Worm (Caenorhabditis elegans): ENCODE results near the gene K08E4.3.

The K08E4.3 gene

DNA sequence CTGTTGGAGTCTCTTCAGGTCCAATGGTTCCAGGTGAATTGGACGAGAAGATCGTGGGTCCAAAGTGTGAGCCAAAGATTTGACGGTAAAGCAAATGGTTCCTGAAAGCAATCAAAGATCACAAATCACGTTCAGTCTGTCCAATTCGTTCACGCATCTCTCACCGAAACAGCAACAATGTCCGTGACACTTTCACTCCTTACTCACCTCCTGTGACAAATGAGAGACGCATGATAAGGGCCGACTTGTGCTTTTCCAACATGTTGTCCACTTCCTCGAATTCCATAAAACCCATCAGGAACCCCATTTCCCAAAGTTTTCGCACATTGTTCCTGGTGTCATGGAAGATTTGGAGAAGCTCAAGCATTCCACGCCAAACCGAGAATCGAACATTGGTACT lies 17.1 kb upstream of the K08E4.3 start:
- no peak for TF ChIP-seq unc-62 (GFP tag; optimal IDR thresholded peaks at IDR 0.05)

DNA sequence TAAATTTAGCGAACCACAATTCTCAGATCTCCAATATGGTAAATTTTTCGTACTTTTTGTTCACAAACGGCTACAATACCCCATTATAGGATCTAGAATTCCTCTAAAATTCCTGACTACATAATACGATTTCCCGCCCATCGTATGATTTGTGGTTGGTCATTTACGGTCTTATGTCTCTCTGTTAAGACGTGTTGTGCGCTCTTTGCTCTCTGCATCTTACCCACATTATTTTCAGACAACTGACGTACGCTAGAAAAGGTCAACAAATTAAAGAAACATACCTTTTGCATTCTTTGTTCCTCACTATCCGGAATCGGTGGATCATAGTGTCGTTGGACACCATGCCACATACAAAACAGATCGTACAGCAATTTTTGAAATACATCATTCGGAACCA lies 14.5 kb upstream of the K08E4.3 start:
- no peak for TF ChIP-seq unc-62 (GFP tag; optimal IDR thresholded peaks at IDR 0.05)

DNA sequence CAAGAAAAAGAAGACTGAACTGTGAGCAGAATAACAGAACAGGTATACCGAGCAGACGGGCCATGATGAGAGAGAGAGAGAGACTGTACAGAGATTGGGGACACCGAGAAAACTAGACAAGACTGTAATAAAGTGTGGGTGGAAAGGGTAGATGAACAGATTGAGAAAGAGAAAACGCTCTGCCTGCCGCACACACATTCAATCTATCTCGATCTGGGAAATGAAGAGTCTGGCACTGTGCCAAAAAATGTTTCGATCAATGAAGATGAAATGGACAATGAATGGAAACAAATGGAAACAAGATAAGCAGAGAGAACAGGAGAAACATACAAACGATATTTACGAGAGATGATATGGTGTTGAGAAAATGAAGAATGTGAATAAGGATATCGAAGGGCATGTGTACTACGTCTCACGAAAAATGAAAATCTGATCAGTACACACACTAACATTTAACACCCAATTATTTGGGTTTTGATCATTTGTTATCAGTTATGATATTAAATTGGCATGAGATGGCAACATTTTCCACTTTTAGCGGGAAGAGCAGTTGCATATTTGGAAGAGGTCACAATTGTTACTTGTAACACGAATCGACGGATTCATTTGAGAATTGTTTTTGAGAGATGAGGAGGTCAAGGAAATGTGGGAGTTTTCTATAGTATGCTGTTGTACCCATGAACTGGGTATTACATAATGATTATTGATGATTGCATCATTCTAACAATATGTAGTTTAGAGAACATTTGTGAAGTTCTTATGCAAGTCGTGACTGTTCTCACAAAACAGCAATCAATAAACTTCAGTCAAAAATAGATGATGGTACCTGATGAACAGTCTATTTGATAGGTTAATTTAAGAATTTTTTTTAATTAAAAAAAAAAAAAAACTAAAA lies 12.5 kb upstream of the K08E4.3 start:
- no peak for TF ChIP-seq unc-62 (GFP tag; optimal IDR thresholded peaks at IDR 0.05)

DNA sequence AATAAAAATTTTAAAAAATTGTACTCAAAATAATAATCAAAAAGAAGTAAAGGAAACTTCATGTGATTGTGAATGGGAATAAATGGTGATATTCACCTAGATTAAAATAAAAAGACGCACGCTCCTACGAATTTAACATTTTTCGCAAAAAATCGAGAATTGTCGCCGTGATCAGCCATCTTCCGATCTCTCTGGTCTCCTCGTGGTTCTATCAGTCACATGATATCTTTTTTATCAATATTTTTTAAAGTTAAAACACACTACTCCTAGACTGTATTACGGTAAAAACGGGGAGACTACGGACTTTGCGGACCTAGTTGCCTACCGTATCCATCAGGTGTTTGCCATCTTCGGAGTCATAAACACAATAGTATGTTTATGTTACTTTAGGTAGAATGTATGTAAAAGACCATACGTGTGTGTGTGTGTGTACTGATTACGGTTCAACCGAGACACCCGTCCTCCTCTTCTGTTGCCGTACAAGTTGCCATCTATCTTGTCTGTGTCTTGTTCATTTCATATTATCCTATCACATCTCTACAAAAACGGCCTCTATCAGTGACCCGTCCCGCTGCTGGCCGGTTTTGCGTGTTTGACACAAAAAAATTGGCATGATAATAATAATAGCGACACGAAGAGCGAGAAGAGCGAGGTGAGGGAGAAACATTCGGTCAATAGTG lies 10.9 kb upstream of the K08E4.3 start, which contains the start of gene T12G3.2:
Gene T12G3.2 (minus strand): TSS at position 444 of the 680 bp plus-strand sequence.
- TF ChIP-seq unc-62 (GFP tag; optimal IDR thresholded peaks at IDR 0.05), result no peak

DNA sequence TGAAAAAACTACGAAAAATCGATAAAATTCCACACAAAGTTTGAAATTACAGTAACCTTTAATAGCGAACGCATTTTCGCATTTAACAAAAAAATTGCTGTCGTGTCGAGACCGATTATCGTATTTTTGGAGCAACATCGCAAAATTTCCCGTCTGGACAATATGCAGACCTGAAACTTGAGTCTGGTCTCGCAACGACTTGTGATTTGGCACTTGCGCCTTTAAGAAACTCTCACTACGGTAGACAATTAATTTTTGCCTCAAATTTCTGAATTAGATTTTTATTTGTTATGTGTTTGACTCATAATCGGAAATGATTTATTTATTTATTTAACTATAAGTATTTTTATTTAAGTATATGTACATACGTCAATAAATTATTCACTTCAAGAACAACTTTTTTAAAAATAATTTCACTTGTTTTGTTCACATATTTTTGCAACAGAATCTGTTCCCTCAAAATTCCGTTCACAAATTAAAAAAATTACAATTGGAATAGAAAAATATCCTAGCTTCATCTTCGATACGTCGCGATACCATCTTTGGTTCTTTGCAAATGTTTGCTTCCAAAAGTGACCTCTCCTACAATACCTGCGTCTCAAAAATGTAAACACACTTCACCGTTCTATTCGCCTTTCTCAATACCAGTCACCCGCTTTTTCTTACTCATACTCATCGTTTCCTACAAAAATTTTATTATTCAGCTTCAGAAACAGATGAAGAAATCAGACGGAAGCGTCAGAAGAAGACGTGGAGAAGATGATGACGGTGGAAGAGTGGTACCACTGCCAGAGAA lies 9.8 kb upstream of the K08E4.3 start, which contains the start of gene T12G3.4:
Gene T12G3.4 (plus strand): TSS at position 705 of the 796 bp plus-strand sequence.
- no peak for TF ChIP-seq unc-62 (GFP tag; optimal IDR thresholded peaks at IDR 0.05)

DNA sequence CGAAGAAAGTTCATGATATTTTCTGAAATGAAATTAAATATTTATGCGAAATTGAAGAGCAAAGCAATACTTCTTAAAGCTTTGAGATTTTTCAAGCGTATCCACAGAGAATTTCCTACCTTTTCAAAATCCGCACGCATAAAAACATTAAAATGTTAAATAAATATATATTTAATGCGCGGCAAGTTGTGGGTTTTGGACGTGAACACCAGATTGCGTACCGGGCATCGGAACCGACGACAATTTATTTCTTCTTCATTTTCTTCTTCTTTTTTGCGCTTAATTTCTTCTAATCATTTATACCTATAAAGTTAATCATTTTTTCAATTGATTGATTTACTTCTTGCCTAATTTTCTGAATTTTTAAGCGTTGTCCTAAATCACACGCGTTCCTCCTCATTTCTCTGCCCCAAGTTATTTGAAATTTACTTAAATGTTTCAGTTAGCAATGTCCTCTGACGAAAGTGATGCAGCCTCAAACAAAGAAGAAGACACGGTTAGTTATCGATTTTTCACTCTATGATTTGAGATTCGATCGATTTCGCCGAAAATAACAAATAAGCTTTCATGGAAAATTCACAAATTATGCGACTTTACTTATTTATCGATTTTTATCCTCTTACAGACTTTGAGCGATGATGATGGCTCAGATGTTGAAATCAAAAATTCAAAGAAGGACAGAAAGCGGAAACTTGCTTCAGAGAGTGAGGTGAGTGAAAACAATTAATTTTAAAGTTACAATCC lies 6.3 kb upstream of the K08E4.3 start, which contains the start of the genes bre-5 and spt-5:
Gene bre-5 (minus strand): TSS at position 167 of the 744 bp plus-strand sequence.
Gene spt-5 (plus strand): TSS at position 443 of the 744 bp plus-strand sequence.
- no peak for TF ChIP-seq unc-62 (GFP tag; optimal IDR thresholded peaks at IDR 0.05)

DNA sequence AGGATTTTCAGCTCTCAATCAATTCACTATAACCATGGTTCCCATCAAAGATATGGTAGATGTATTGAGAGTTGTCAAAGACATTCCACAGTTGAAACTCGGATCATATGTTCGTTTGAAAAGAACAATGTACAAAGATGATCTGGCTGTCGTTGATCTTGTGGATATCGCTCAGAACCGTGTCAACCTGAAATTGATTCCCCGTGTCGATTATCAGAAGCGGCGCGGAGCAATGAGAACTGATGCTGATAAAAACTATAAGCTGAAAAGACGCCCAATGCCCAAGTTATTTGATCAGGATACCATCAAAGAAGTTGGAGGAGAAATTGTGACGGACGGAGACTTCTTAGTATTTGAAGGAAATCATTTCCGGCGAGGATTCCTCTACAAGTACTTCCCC lies 5.1 kb upstream of the K08E4.3 start:
- no peak for TF ChIP-seq unc-62 (GFP tag; optimal IDR thresholded peaks at IDR 0.05)

DNA sequence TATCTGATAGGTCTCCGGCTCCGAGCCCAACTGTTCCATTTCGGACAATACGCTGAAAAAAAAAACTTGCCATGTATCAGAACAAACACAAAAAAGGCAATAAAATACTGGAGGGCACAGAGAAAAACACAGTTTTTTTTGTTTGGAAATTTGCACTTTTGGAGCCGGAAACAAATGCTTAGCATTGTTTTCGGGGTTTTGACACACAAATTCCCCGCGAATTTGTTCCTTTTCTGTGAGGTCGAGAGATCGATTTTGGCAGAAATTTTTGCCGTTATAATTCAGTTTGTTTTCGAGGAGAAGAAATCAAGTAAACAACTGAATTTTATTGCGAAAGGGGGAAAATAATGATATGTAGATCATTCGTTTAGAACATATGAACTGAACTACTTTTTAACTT lies 939 bp upstream of the K08E4.3 start, which contains the start of gene K08E4.2:
Gene K08E4.2 (minus strand): TSS at position 54 of the 400 bp plus-strand sequence.
- no peak for TF ChIP-seq unc-62 (GFP tag; optimal IDR thresholded peaks at IDR 0.05)

DNA sequence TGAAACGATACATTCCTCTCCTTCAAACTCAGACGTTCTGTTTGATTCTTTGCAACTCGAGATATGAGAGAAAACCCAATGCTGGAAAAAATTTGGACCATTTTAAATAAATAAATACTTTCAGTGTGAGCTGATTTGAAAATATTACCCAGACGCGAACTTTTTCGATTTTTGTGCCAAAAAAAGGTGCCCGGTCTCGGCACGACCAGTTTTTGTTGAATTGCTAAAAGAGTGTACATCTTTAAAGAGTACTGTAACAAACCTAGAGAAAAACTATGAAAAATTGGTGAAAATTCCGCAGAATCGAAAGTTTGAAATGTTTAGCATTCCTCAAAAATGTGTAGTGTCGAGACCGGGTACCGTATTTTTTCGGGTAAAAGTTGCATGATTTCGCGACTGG lies 3.7 kb downstream of the K08E4.3 start, which contains the start of gene K08E4.8:
Gene K08E4.8 (minus strand): TSS at position 101 of the 400 bp plus-strand sequence.
- no peak for TF ChIP-seq unc-62 (GFP tag; optimal IDR thresholded peaks at IDR 0.05)

DNA sequence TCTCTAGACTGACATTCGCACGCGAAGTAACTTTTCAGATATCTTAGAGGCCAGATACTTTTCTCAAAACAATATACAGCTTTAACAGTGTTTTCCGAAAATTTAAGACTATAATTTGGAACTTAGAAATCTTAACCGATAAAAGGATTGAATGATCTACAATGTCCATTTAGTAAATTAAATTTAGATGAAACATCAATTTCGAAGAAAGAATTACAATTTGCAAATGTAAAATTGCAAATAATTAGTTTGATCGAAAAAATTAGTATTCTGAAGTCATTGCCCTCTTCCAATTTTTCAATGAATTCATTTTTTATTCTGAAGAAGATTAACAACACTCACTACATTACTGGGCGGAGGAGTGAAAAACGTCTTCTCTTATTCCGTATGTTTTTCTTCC lies 11.0 kb downstream of the K08E4.3 start, which contains the start of gene bath-37:
Gene bath-37 (plus strand): TSS at position 301 of the 400 bp plus-strand sequence.
- TF ChIP-seq unc-62 (GFP tag; optimal IDR thresholded peaks at IDR 0.05), result no peak

DNA sequence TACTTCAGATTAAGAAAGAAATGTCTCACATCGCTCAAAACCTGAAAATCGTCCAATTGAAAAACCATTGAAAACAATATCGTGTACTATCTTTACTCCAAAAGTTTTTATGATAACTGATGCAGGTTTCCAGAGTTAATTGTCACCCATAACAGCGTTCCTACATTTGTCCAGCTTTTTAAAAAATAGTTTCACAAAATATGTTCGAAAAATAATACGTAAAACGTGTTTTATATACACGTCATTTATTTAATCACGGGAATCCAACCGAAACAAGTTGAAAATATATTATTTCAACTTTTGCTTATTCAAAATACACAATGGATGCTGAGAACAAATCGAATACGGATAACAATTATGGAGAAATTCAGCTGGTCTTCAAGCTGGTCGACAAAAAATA lies 18.0 kb downstream of the K08E4.3 start, which contains the start of gene K08E4.7:
Gene K08E4.7 (plus strand): TSS at position 301 of the 400 bp plus-strand sequence.
- no peak for TF ChIP-seq unc-62 (GFP tag; optimal IDR thresholded peaks at IDR 0.05)

DNA sequence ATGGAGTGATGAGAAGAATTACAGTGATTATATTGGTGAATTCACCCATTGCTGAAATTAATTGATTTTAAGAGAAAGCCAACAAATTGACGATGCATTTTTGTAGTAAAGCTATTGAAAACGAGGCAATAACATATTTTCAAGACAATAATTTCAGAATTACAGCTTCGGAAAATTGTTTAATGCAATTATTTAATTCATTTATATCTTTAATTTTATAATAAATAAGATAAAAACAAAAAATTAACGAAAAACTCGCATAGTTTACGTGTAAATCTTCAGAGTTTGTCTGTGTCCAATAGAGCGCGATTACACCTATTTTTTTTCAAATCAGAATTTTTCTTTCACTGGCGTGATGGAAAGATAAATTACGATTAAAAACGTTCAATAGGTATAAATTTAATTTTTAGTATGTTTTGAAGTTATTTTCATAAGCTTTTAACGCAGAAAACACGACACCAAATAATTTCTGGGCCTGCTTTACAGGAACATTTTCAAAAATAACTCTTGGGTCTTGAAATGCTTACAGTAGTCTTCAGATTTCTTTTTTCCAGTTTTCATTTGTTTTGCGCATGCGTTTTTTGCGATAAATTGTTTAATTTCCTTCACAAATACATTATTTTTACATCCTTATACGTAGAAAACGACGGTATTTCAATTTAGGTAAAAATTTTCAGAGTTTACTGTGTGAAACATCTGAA lies 20.7 kb downstream of the K08E4.3 start, which contains the start of gene tmed-1:
Gene tmed-1 (minus strand): TSS at position 51 of the 701 bp plus-strand sequence.
- no peak for TF ChIP-seq unc-62 (GFP tag; optimal IDR thresholded peaks at IDR 0.05)

DNA sequence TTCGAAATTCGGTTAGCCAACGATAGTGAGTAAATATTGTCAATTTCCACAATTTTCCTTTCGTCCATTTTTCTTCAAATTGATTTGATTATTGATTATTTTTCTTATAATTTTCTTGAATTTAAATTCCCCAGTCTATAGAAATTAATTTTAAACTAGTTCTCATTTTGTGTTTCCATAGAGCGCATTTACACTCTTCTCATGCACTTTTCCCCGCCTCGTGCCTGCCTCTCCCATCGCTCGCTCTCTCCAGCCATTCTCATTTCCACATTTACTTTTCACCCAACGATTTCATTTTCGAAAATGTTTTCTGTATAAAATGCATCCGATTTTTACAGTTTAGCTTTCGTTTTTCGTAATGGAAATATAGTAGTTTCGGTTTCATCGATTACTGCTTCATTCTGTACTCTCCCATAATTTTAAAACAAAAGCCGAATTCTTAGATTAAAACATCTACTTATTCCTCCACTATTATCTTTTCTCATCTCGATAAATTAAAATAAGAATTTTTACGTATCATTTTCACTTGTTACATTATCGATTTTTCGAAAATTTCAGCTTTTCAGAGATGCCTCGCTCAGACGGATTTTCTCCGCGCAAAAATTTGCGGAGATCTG lies 21.5 kb downstream of the K08E4.3 start, which contains the start of gene lex-1:
Gene lex-1 (plus strand): TSS at position 567 of the 617 bp plus-strand sequence.
- TF ChIP-seq unc-62 (GFP tag; optimal IDR thresholded peaks at IDR 0.05), result no peak

Measured in whole organism, dauer.